Worm (Caenorhabditis elegans): ENCODE results near the gene Y94H6A.7.

DNA sequence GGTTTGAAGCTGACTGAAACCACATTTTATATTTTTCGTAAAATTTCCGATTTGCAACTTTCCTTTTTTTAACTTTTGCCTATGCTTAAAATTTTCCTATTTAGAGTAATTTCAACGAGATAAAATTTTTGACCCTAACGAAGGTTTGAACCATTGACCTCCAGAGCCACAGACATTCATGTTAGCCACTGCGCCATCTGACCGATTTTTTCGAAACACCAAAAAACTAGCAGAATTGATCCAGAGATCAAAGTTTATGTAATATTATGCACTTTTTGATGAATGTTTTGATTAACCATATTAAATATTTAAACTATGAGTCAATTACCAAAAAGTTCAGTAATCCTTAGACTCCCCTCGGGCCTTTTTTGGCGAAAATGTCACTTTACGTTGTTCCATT is 41.7 kb upstream of the Y94H6A.7 start:
- no peak for TF ChIP-seq nhr-25 (tag; optimal IDR thresholded peaks at IDR 0.05)
- no peak for TF ChIP-seq nhr-12 (tag; optimal IDR thresholded peaks at IDR 0.05)
- no peak for TF ChIP-seq ceh-28 (tag; optimal IDR thresholded peaks at IDR 0.05)
- TF ChIP-seq jun-1 (tag; optimal IDR thresholded peaks at IDR 0.05): no peak
- no peak for TF ChIP-seq lin-15B (tag; optimal IDR thresholded peaks at IDR 0.05)
- TF ChIP-seq hmg-11 (tag; optimal IDR thresholded peaks at IDR 0.05): no peak

Data from whole organism, L3 larva.